Worm (Caenorhabditis elegans) whole organism, mixed stage, embryonic: ENCODE data around the gene anoh-1.

Experiments
- M03D4.4 ChIP-seq: sonication (generic microtip); optimal IDR thresholded peaks from 2 replicates; lab custom pipeline; 2017; ENCODE audit warnings: mild to moderate bottlenecking, missing genetic modification characterization, missing compliant biosample characterization
- bed-3 ChIP-seq: fragments of 200-800 bp; sonication (Bioruptor generic); optimal IDR thresholded peaks from 3 replicates; lab custom pipeline; 2018; ENCODE audit warnings: mild to moderate bottlenecking, missing genetic modification characterization, moderate library complexity, missing compliant biosample characterization
- blmp-1 ChIP-seq: fragments of 150-350 bp; optimal IDR thresholded peaks from 2 replicates; lab custom pipeline; 2014; ENCODE audit warnings: missing biosample characterization, missing genetic modification characterization
- ceh-39 ChIP-seq: fragments of 150-350 bp; optimal IDR thresholded peaks from 2 replicates; lab custom pipeline; 2014; ENCODE audit warnings: missing biosample characterization, missing genetic modification characterization
- ceh-43 ChIP-seq: fragments of 200-800 bp; sonication (Bioruptor generic); optimal IDR thresholded peaks from 2 replicates; lab custom pipeline; 2018; ENCODE audit warnings: mild to moderate bottlenecking, missing genetic modification characterization, moderate library complexity, missing compliant biosample characterization
- ceh-83 ChIP-seq: fragments of 200-800 bp; sonication (Bioruptor generic); optimal IDR thresholded peaks from 2 replicates; lab custom pipeline; 2018; ENCODE audit warnings: mild to moderate bottlenecking, missing genetic modification characterization, missing compliant biosample characterization
- ces-1 ChIP-seq: fragments of 150-350 bp; optimal IDR thresholded peaks from 2 replicates; lab custom pipeline; 2014; ENCODE audit warnings: missing biosample characterization, missing genetic modification reagents, missing genetic modification characterization
- cnd-1 ChIP-seq: fragments of 200-800 bp; sonication (Bioruptor generic); optimal IDR thresholded peaks from 2 replicates; lab custom pipeline; 2018; ENCODE audit warnings: mild to moderate bottlenecking, missing genetic modification characterization, missing compliant biosample characterization
- elt-1 ChIP-seq: sonication (generic microtip); optimal IDR thresholded peaks from 2 replicates; lab custom pipeline; 2017; ENCODE audit warnings: missing genetic modification characterization, mild to moderate bottlenecking, missing compliant biosample characterization, antibody characterized with exemption, moderate library complexity, borderline replicate concordance; ENCODE audit not compliant: insufficient read depth
- elt-3 ChIP-seq: fragments of 150-350 bp; optimal IDR thresholded peaks from 2 replicates; lab custom pipeline; 2014; ENCODE audit warnings: missing biosample characterization, missing genetic modification characterization
- flh-1 ChIP-seq: fragments of 200-800 bp; sonication (Bioruptor generic); optimal IDR thresholded peaks from 2 replicates; lab custom pipeline; 2018; ENCODE audit warnings: mild to moderate bottlenecking, missing genetic modification characterization, moderate library complexity, missing compliant biosample characterization
- ham-2 ChIP-seq: fragments of 200-800 bp; sonication (Bioruptor generic); optimal IDR thresholded peaks from 2 replicates; lab custom pipeline; 2018; ENCODE audit warnings: mild to moderate bottlenecking, missing genetic modification characterization, missing compliant biosample characterization
- hlh-1 ChIP-seq: fragments of 150-350 bp; optimal IDR thresholded peaks from 2 replicates; lab custom pipeline; 2014; ENCODE audit warnings: missing biosample characterization, missing genetic modification reagents, missing genetic modification characterization
- lin-13 ChIP-seq: fragments of 150-350 bp; optimal IDR thresholded peaks from 2 replicates; lab custom pipeline; 2014; ENCODE audit warnings: missing biosample characterization, missing genetic modification characterization
- lin-32 ChIP-seq: fragments of 200-800 bp; sonication (Bioruptor generic); optimal IDR thresholded peaks from 2 replicates; lab custom pipeline; 2018; ENCODE audit warnings: mild to moderate bottlenecking, missing genetic modification characterization, missing compliant biosample characterization
- lsy-2 ChIP-seq: fragments of 150-350 bp; optimal IDR thresholded peaks from 2 replicates; lab custom pipeline; 2014; ENCODE audit warnings: missing biosample characterization, missing genetic modification characterization
- mab-5 ChIP-seq: fragments of 150-350 bp; optimal IDR thresholded peaks from 2 replicates; lab custom pipeline; 2014; ENCODE audit warnings: missing biosample characterization, missing genetic modification characterization
- mep-1 ChIP-seq: fragments of 150-350 bp; optimal IDR thresholded peaks from 2 replicates; lab custom pipeline; 2017; ENCODE audit warnings: missing biosample characterization, missing genetic modification reagents, missing genetic modification characterization, inconsistent platforms
- mls-2 ChIP-seq: sonication (generic microtip); optimal IDR thresholded peaks from 2 replicates; lab custom pipeline; 2016; ENCODE audit warnings: mild to moderate bottlenecking, missing genetic modification characterization, moderate library complexity, missing compliant biosample characterization
- nhr-12 ChIP-seq: fragments of 150-350 bp; optimal IDR thresholded peaks from 2 replicates; lab custom pipeline; 2014; ENCODE audit warnings: missing biosample characterization, missing genetic modification characterization
- nhr-2 ChIP-seq: fragments of 150-350 bp; optimal IDR thresholded peaks from 2 replicates; lab custom pipeline; 2014; ENCODE audit warnings: missing biosample characterization, missing genetic modification characterization
- nhr-237 ChIP-seq: fragments of 150-350 bp; optimal IDR thresholded peaks from 2 replicates; lab custom pipeline; 2014; ENCODE audit warnings: missing biosample characterization, missing genetic modification characterization
- nhr-28 ChIP-seq: fragments of 150-350 bp; optimal IDR thresholded peaks from 2 replicates; lab custom pipeline; 2014; ENCODE audit warnings: missing biosample characterization, missing genetic modification characterization
- nhr-76 ChIP-seq: sonication (generic microtip); optimal IDR thresholded peaks from 2 replicates; lab custom pipeline; 2017; ENCODE audit warnings: missing biosample characterization, missing genetic modification characterization
- pha-4 ChIP-seq: fragments of 150-350 bp; optimal IDR thresholded peaks from 2 replicates; lab custom pipeline; 2018; ENCODE audit warnings: missing biosample characterization, missing genetic modification reagents, missing genetic modification characterization
- sem-2 ChIP-seq: fragments of 200-800 bp; sonication (Bioruptor generic); optimal IDR thresholded peaks from 2 replicates; lab custom pipeline; 2018; ENCODE audit warnings: mild to moderate bottlenecking, missing genetic modification characterization, missing compliant biosample characterization
- snpc-4 ChIP-seq: fragments of 150-350 bp; optimal IDR thresholded peaks from 2 replicates; lab custom pipeline; 2014; ENCODE audit warnings: missing biosample characterization, missing genetic modification characterization
- sptf-1 ChIP-seq: sonication (generic microtip); optimal IDR thresholded peaks from 2 replicates; lab custom pipeline; 2017; ENCODE audit warnings: mild to moderate bottlenecking, missing genetic modification characterization, moderate library complexity, missing compliant biosample characterization
- tbx-8 ChIP-seq: fragments of 200-800 bp; sonication (Bioruptor generic); optimal IDR thresholded peaks from 2 replicates; lab custom pipeline; 2018; ENCODE audit warnings: mild to moderate bottlenecking, missing genetic modification characterization, moderate library complexity, missing compliant biosample characterization
- unc-120 ChIP-seq: sonication (generic microtip); optimal IDR thresholded peaks from 2 replicates; lab custom pipeline; 2017; ENCODE audit warnings: missing genetic modification characterization, missing compliant biosample characterization; ENCODE audit not compliant: poor library complexity, severe bottlenecking
- unc-39 ChIP-seq: fragments of 150-350 bp; optimal IDR thresholded peaks from 2 replicates; lab custom pipeline; 2014; ENCODE audit warnings: missing biosample characterization, missing genetic modification characterization
- unc-62 ChIP-seq: fragments of 150-350 bp; optimal IDR thresholded peaks from 2 replicates; lab custom pipeline; 2014; ENCODE audit warnings: missing biosample characterization, missing genetic modification reagents, missing genetic modification characterization
- zip-8 ChIP-seq: fragments of 150-350 bp; optimal IDR thresholded peaks from 2 replicates; lab custom pipeline; 2014; ENCODE audit warnings: missing biosample characterization, missing genetic modification characterization
- ztf-11 ChIP-seq: fragments of 150-350 bp; optimal IDR thresholded peaks from 2 replicates; lab custom pipeline; 2014; ENCODE audit warnings: missing biosample characterization, missing genetic modification characterization

The anoh-1 gene

DNA sequence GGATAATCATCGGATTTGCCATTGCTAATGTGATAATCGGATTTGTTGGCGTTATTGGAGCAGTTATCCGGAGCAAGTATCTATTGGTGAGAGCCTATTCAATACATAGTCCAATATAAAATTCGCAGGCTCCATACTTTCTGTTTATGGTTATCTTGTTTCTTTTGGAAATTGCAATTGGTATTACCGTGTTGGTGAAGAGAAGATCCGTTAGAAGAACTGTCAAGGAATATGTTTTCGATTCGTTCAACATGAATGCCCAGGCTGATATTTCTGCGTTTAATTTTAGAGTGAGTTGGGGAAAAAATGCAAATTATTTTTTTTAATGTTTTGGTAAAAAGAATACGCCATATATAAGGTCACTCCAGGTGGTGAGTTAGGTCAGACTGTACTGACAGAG lies 33.3 kb upstream of the anoh-1 start:
- no peak for TF ChIP-seq ces-1
- TF ChIP-seq blmp-1 = no peak
- no peak for TF ChIP-seq lin-13
- TF ChIP-seq sptf-1 (tag; lab: Kevin White, UChicago) = no peak
- no peak for TF ChIP-seq nhr-28
- no peak for TF ChIP-seq nhr-12 (tag; lab: Kevin White, UChicago)
- TF ChIP-seq zip-8 (tag; lab: Kevin White, UChicago) = no peak
- no peak for TF ChIP-seq elt-1 (tag; lab: Kevin White, UChicago)
- TF ChIP-seq ztf-11 (tag; lab: Kevin White, UChicago) = no peak
- TF ChIP-seq ceh-83 = no peak
- TF ChIP-seq ham-2 (GFP tag; lab: Kevin White, UChicago) = no peak
- TF ChIP-seq unc-120 = no peak
- no peak for TF ChIP-seq lin-32 (GFP tag; lab: Kevin White, UChicago)

DNA sequence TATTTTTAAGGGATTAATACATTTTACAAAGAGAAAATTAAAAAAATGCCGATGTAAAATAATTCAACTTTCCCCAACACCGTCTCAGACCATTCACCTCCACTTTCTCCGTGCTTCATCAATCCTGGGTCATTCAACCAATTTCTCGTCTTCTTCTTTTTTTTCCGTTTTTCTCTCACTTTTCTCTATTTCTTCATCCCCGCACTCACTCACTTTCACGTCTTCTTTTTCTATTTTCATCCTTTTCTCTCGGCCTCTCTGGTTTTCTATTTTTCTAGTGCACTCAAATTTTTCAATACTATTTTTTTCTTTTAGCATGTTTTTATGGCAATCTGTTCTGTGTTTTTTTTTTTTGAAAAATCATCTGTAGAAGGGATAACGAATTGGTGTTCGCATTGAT lies 30.7 kb upstream of the anoh-1 start:
- TF ChIP-seq mab-5 (tag; lab: Kevin White, UChicago) (no peak), ceh-83 (no peak), ces-1 (peak; percentile 45), blmp-1 (peak; percentile 23), flh-1 (GFP tag; lab: Kevin White, UChicago) (no peak), lin-32 (GFP tag; lab: Kevin White, UChicago) (no peak), lin-13 (no peak), nhr-237 (tag; lab: Kevin White, UChicago) (no peak)

DNA sequence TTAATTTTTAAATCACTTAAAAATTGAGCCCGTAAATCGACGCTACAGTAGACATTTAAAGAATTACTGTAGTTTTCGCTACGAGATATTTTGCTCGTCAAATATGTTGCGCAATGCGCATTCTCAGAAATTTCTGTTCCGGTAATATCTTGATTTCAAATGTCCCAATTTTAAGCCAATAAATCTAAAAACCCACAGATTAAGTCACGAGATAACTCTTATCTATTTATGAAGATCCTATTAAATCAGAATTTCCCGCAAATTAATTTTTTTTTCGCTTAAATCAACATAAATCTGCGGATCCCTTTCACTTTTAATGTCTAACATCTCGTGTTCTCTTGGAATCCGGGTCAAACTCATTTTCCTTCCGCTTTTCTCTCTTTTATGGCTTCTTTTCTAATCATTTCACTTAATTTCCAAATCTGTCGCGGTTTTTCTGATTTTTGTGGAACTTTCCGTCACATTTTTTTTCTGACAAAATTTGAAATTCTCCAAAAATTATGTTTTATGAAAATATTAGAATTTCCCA lies 29.8 kb upstream of the anoh-1 start:
- no peak for TF ChIP-seq lin-13
- no peak for TF ChIP-seq mls-2 (tag; lab: Kevin White, UChicago)
- TF ChIP-seq zip-8 (tag; lab: Kevin White, UChicago) = no peak
- TF ChIP-seq lin-32 (GFP tag; lab: Kevin White, UChicago) = no peak
- TF ChIP-seq blmp-1 = peak; percentile 61
- no peak for TF ChIP-seq hlh-1 (tag; lab: Kevin White, UChicago)
- TF ChIP-seq nhr-76 (tag; lab: Kevin White, UChicago) = no peak
- peak; percentile 32 for TF ChIP-seq elt-1 (tag; lab: Kevin White, UChicago)
- no peak for TF ChIP-seq cnd-1 (tag; lab: Kevin White, UChicago)

DNA sequence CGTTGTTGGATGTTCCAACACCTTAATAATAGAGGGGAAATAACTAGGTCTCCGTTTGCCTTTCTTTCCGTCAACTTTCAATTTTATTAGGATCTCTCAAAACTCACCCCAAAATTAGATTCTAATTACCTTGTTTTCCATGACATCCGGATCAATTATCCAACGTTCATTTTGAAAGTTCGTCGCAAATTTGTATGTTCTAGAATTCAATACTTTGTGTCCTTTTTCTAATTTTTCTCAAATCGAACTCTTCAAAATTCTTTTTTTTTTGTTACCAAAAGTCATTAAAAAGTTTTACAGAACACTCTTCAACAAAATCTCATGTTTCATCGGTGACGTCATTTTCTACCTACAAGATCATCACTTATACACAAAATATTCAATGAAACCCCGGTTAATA lies 23.6 kb upstream of the anoh-1 start, which contains the start of gene Y43F4A.1:
Y43F4A.1 (plus strand) TSS at position 301 of the 400 bp plus-strand sequence.
- no peak for TF ChIP-seq elt-1 (tag; lab: Kevin White, UChicago)
- no peak for TF ChIP-seq lsy-2 (tag; lab: Kevin White, UChicago)
- no peak for TF ChIP-seq ces-1
- TF ChIP-seq nhr-237 (tag; lab: Kevin White, UChicago) = no peak
- TF ChIP-seq ceh-83 = no peak
- no peak for TF ChIP-seq blmp-1
- TF ChIP-seq flh-1 (GFP tag; lab: Kevin White, UChicago) = no peak
- TF ChIP-seq ceh-39 = no peak
- no peak for TF ChIP-seq mep-1 (tag; lab: Kevin White, UChicago)
- no peak for TF ChIP-seq mab-5 (tag; lab: Kevin White, UChicago)
- TF ChIP-seq nhr-76 (tag; lab: Kevin White, UChicago) = no peak
- no peak for TF ChIP-seq lin-32 (GFP tag; lab: Kevin White, UChicago)
- TF ChIP-seq, all 35 proteins: peak for 0

DNA sequence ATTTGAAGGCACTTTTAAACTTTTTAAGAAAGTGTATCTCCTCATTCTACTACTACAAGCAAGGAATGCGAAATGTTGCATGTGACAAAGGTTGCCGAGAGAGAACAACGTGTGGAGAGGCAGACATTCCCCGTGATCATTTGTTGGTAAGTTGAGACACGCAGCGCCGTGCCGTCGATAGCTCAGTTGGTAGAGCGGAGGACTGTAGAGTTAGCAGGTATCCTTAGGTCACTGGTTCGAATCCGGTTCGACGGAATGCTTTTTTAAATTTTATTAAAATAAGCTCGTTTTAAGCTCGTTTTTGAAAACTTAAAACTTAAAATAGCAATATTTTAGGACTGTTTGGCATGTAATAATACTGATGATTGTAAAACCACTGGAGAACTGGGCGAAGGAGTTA lies 22.0 kb upstream of the anoh-1 start:
- TF ChIP-seq unc-120 = peak; percentile 3
- TF ChIP-seq ham-2 (GFP tag; lab: Kevin White, UChicago) = peak; percentile 3
- TF ChIP-seq M03D4.4 (tag; lab: Kevin White, UChicago) = peak; percentile 15
- TF ChIP-seq mab-5 (tag; lab: Kevin White, UChicago) = no peak

DNA sequence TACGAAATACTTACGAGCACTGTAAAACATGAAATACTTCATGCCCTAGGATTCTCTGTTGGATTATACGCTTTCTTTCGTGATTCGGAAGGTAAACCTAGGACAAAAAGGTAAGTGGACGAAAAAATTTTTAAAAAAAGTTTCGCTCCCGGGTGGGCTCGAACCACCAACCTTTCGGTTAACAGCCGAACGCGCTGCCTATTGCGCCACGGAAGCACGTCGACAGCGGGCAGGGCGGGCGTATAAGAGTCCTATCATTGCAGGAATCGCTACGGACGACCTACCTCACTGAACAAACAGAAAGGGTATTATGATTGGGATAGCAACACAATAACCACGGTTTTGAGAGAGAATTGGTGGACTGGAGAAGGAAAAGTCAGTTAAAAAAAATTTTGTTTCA lies 21.3 kb upstream of the anoh-1 start:
- TF ChIP-seq pha-4 (tag; lab: Kevin White, UChicago) = no peak
- TF ChIP-seq zip-8 (tag; lab: Kevin White, UChicago) = no peak
- peak; percentile 57 for TF ChIP-seq sem-2
- TF ChIP-seq M03D4.4 (tag; lab: Kevin White, UChicago) = peak; percentile 83
- TF ChIP-seq unc-62 (GFP tag; lab: Kevin White, UChicago) = no peak
- no peak for TF ChIP-seq flh-1 (GFP tag; lab: Kevin White, UChicago)
- peak; percentile 79 for TF ChIP-seq sptf-1 (tag; lab: Kevin White, UChicago)
- TF ChIP-seq ham-2 (GFP tag; lab: Kevin White, UChicago) = peak; percentile 40
- TF ChIP-seq elt-1 (tag; lab: Kevin White, UChicago) = no peak
- no peak for TF ChIP-seq ceh-83
- no peak for TF ChIP-seq blmp-1
- TF ChIP-seq bed-3 (GFP tag; lab: Kevin White, UChicago) = peak; percentile 11
- TF ChIP-seq nhr-237 (tag; lab: Kevin White, UChicago) = no peak
- no peak for TF ChIP-seq elt-3 (tag; lab: Kevin White, UChicago)
- TF ChIP-seq ceh-39 = no peak
- TF ChIP-seq lin-13 = no peak
- no peak for TF ChIP-seq ces-1
- TF ChIP-seq nhr-12 (tag; lab: Kevin White, UChicago) = no peak
- peak; percentile 23 for TF ChIP-seq tbx-8 (GFP tag; lab: Kevin White, UChicago)
- TF ChIP-seq nhr-76 (tag; lab: Kevin White, UChicago) = no peak
- no peak for TF ChIP-seq nhr-2 (tag; lab: Kevin White, UChicago)
- TF ChIP-seq snpc-4 (tag; lab: Kevin White, UChicago) = no peak
- peak; percentile 35 for TF ChIP-seq mls-2 (tag; lab: Kevin White, UChicago)
- no peak for TF ChIP-seq lsy-2 (tag; lab: Kevin White, UChicago)
- TF ChIP-seq unc-39 = no peak
- TF ChIP-seq mab-5 (tag; lab: Kevin White, UChicago) = no peak
- TF ChIP-seq ceh-43 (GFP tag; lab: Kevin White, UChicago) = no peak
- peak; percentile 40 for TF ChIP-seq unc-120
- no peak for TF ChIP-seq hlh-1 (tag; lab: Kevin White, UChicago)
- TF ChIP-seq cnd-1 (tag; lab: Kevin White, UChicago) = peak; percentile 82
- no peak for TF ChIP-seq ztf-11 (tag; lab: Kevin White, UChicago)
- peak; percentile 51 for TF ChIP-seq lin-32 (GFP tag; lab: Kevin White, UChicago)
